Fruit fly (Drosophila melanogaster) whole organism, wandering third instar larva: Measurements from ENCODE around the gene RhoGAP15B.

ENCODE experiments used
- Abd-B ChIP-seq: fragments of >200 bp; optimal IDR thresholded peaks from 2 replicates; lab custom pipeline; 2017; ENCODE audit warnings: missing biosample characterization, missing genetic modification characterization
- CG32264 ChIP-seq: fragments of 200-800 bp; sonication (Bioruptor generic); optimal IDR thresholded peaks from 2 replicates; lab custom pipeline; 2016; ENCODE audit warnings: missing biosample characterization, missing genetic modification characterization
- CG9705 ChIP-seq: fragments of 200-800 bp; sonication (Bioruptor generic); optimal IDR thresholded peaks from 2 replicates; lab custom pipeline; 2018; ENCODE audit warnings: missing biosample characterization, mild to moderate bottlenecking, missing genetic modification characterization
- CrebA ChIP-seq: fragments of 200-800 bp; sonication (Bioruptor generic); optimal IDR thresholded peaks from 2 replicates; lab custom pipeline; 2016; ENCODE audit warnings: missing biosample characterization, mild to moderate bottlenecking, missing genetic modification characterization, borderline replicate concordance
- Dfd ChIP-seq: fragments of >200 bp; optimal IDR thresholded peaks from 2 replicates; lab custom pipeline; 2017; ENCODE audit warnings: missing biosample characterization, missing genetic modification characterization
- Dif ChIP-seq: fragments of 200-275, 200-300 bp; sonication (Bioruptor generic); optimal IDR thresholded peaks from 2 replicates; lab custom pipeline; 2018; ENCODE audit warnings: missing biosample characterization, missing genetic modification characterization; ENCODE audit not compliant: partially characterized antibody
- GATAd ChIP-seq: sonication (Bioruptor generic); optimal IDR thresholded peaks from 2 replicates; lab custom pipeline; 2016; ENCODE audit warnings: missing biosample characterization, missing genetic modification characterization
- HLH106 ChIP-seq: fragments of 200-800 bp; optimal IDR thresholded peaks from 3 replicates; lab custom pipeline; 2019; ENCODE audit warnings: missing biosample characterization, mild to moderate bottlenecking, missing genetic modification characterization, moderate library complexity
- Hnf4 ChIP-seq: fragments of 200-800 bp; sonication (Bioruptor generic); optimal IDR thresholded peaks from 2 replicates; lab custom pipeline; 2016; ENCODE audit warnings: missing biosample characterization, mild to moderate bottlenecking, missing genetic modification characterization
- Hr78 ChIP-seq: fragments of >200 bp; optimal IDR thresholded peaks from 2 replicates; lab custom pipeline; 2017; ENCODE audit warnings: missing biosample characterization, missing genetic modification characterization
- Hr83 ChIP-seq: fragments of 200-300 bp; sonication (Bioruptor generic); optimal IDR thresholded peaks from 2 replicates; lab custom pipeline; 2016; ENCODE audit warnings: missing biosample characterization, mild to moderate bottlenecking, missing genetic modification characterization, moderate library complexity; ENCODE audit not compliant: poor library complexity, severe bottlenecking
- Mio ChIP-seq: sonication (Bioruptor generic); optimal IDR thresholded peaks from 2 replicates; lab custom pipeline; 2016; ENCODE audit warnings: missing biosample characterization, missing genetic modification characterization
- Myc ChIP-seq: fragments of >200 bp; optimal IDR thresholded peaks from 2 replicates; lab custom pipeline; 2017
- N ChIP-seq: fragments of >200 bp; optimal IDR thresholded peaks from 2 replicates; lab custom pipeline; 2018; ENCODE audit warnings: missing biosample characterization, missing external identifiers, missing genetic modification characterization
- OdsH ChIP-seq: fragments of 200-800 bp; sonication (Bioruptor generic); optimal IDR thresholded peaks from 2 replicates; lab custom pipeline; 2016; ENCODE audit warnings: missing biosample characterization, mild to moderate bottlenecking, missing genetic modification characterization
- Rel ChIP-seq, 2 experiments: fragments of 200-800 bp; sonication (Bioruptor generic) in 1 of 2; optimal IDR thresholded peaks; 2 replicates in 1 of 2; 3 replicates in 1 of 2; lab custom pipeline; 2016 to 2019; ENCODE audit warnings: mild to moderate bottlenecking in 2 of 2, missing biosample characterization in 2 of 2, missing genetic modification characterization in 2 of 2, moderate library complexity in 1 of 2
- Sp1 ChIP-seq: fragments of 200-800 bp; sonication (Bioruptor generic); optimal IDR thresholded peaks from 3 replicates; lab custom pipeline; 2019; ENCODE audit warnings: missing biosample characterization, mild to moderate bottlenecking, missing genetic modification characterization, moderate library complexity
- Vsx2 ChIP-seq: fragments of 200-300, 225-300 bp; sonication (Bioruptor generic); optimal IDR thresholded peaks from 2 replicates; lab custom pipeline; 2018; ENCODE audit warnings: missing biosample characterization, missing genetic modification characterization; ENCODE audit not compliant: partially characterized antibody
- br ChIP-seq: fragments of 200-800 bp; sonication (Bioruptor generic); optimal IDR thresholded peaks from 2 replicates; lab custom pipeline; 2016; ENCODE audit warnings: missing biosample characterization, missing genetic modification characterization
- brk ChIP-seq: fragments of 200-800 bp; sonication (Bioruptor generic); optimal IDR thresholded peaks from 2 replicates; lab custom pipeline; 2016; ENCODE audit warnings: missing biosample characterization, mild to moderate bottlenecking, missing genetic modification characterization
- dl ChIP-seq, 2 experiments: fragments of 175-275, 200-275 bp in 1 of 2; fragments of 200-275 bp in 1 of 2; sonication (Bioruptor generic); optimal IDR thresholded peaks; lab custom pipeline; 2018; ENCODE audit warnings: mild to moderate bottlenecking in 2 of 2, missing biosample characterization in 2 of 2, missing genetic modification characterization in 2 of 2, moderate library complexity in 2 of 2; ENCODE audit not compliant: partially characterized antibody in 2 of 2, insufficient read depth in 1 of 2
- dmrt93B ChIP-seq: fragments of 200-800 bp; sonication (Bioruptor generic); optimal IDR thresholded peaks from 2 replicates; lab custom pipeline; 2018; ENCODE audit warnings: missing biosample characterization, mild to moderate bottlenecking, missing genetic modification characterization
- dsf ChIP-seq: sonication (Bioruptor generic); optimal IDR thresholded peaks from 2 replicates; lab custom pipeline; 2016; ENCODE audit warnings: missing biosample characterization, missing genetic modification characterization, borderline replicate concordance
- ey ChIP-seq: fragments of 200-800 bp; sonication (Bioruptor generic); optimal IDR thresholded peaks from 2 replicates; lab custom pipeline; 2016; ENCODE audit warnings: missing biosample characterization, missing genetic modification characterization
- foxo ChIP-seq, 2 experiments: fragments of 200-800 bp; sonication (Bioruptor generic); optimal IDR thresholded peaks; 2 replicates in 1 of 2; 3 replicates in 1 of 2; lab custom pipeline; 2016 to 2017; ENCODE audit warnings: missing biosample characterization in 2 of 2, missing genetic modification characterization in 2 of 2
- fru ChIP-seq: fragments of 200-800 bp; sonication (Bioruptor generic); optimal IDR thresholded peaks from 3 replicates; lab custom pipeline; 2016; ENCODE audit warnings: missing biosample characterization, mild to moderate bottlenecking, missing genetic modification characterization
- h ChIP-seq: fragments of 200-800 bp; sonication (Bioruptor generic); optimal IDR thresholded peaks from 3 replicates; lab custom pipeline; 2016; ENCODE audit warnings: missing biosample characterization, mild to moderate bottlenecking, missing genetic modification characterization
- jim ChIP-seq: fragments of 175-275, 200-325 bp; sonication (Bioruptor generic); optimal IDR thresholded peaks from 2 replicates; lab custom pipeline; 2016; ENCODE audit warnings: missing biosample characterization, mild to moderate bottlenecking, missing genetic modification characterization
- lola ChIP-seq: fragments of >200 bp; optimal IDR thresholded peaks from 2 replicates; lab custom pipeline; 2017; ENCODE audit warnings: missing biosample characterization, missing genetic modification characterization
- pan ChIP-seq: fragments of >200 bp; optimal IDR thresholded peaks from 2 replicates; lab custom pipeline; 2017
- psq ChIP-seq: fragments of 200-800 bp; sonication (Bioruptor generic); optimal IDR thresholded peaks from 3 replicates; lab custom pipeline; 2017; ENCODE audit warnings: missing biosample characterization, mild to moderate bottlenecking, missing genetic modification characterization, moderate library complexity
- rgr ChIP-seq: fragments of 200-800 bp; sonication (Bioruptor generic); optimal IDR thresholded peaks from 3 replicates; lab custom pipeline; 2016; ENCODE audit warnings: missing biosample characterization, mild to moderate bottlenecking, missing genetic modification characterization
- sage ChIP-seq: fragments of 200-800 bp; sonication (Bioruptor generic); optimal IDR thresholded peaks from 2 replicates; lab custom pipeline; 2016; ENCODE audit warnings: missing biosample characterization, mild to moderate bottlenecking, missing genetic modification characterization
- sv ChIP-seq: fragments of 200-800 bp; sonication (Bioruptor generic); optimal IDR thresholded peaks from 3 replicates; lab custom pipeline; 2016; ENCODE audit warnings: missing biosample characterization, missing genetic modification characterization
- tai ChIP-seq: sonication (Bioruptor generic); optimal IDR thresholded peaks from 2 replicates; lab custom pipeline; 2016; ENCODE audit warnings: missing biosample characterization, missing genetic modification characterization
- usp ChIP-seq: fragments of >200 bp; optimal IDR thresholded peaks from 2 replicates; lab custom pipeline; 2017; ENCODE audit warnings: missing biosample characterization, missing genetic modification characterization
- woc ChIP-seq: sonication (Bioruptor generic); optimal IDR thresholded peaks from 2 replicates; lab custom pipeline; 2016; ENCODE audit warnings: missing biosample characterization, mild to moderate bottlenecking, missing genetic modification characterization

RhoGAP15B gene

DNA sequence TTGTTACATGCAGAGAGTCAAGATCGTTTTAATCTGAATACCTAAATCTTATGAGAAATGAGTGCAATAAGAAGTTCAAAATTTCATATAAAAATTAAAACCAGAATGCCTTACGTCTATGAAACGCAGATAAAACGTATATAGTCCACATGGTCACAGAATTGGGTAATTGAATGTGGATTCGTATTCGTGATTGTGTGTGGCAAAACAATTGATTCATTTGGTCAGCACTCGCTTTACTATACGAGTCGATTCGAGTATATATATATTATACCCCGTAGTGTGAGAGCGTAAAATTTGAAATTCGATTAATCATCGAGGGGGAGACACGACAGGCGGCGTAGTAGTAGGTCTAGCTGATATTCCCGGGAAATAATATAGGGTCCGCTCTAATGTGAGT is 3.5 kb downstream of the RhoGAP15B start:
- TF ChIP-seq lola, result no peak
- no peak for TF ChIP-seq CG9705 (GFP tag; lab: Kevin White, UChicago)
- TF ChIP-seq Hr78, result no peak
- no peak for TF ChIP-seq Dif (GFP tag; lab: Kevin White, UChicago)
- TF ChIP-seq Hr83 (GFP tag; lab: Kevin White, UChicago), result no peak
- TF ChIP-seq GATAd (GFP tag; lab: Kevin White, UChicago), result no peak
- TF ChIP-seq Mio (GFP tag; lab: Kevin White, UChicago), result no peak
- no peak for TF ChIP-seq N
- TF ChIP-seq dl (GFP tag; optimal IDR thresholded peaks at IDR 0.05; lab: Kevin White, UChicago; ENCODE audit: insufficient read depth in 1 of 2, partially characterized antibody in 2 of 2), result no peak
- no peak for TF ChIP-seq tai
- TF ChIP-seq Rel (GFP tag; optimal IDR thresholded peaks at IDR 0.05; lab: Kevin White, UChicago), result no peak
- TF ChIP-seq Rel (tag; optimal IDR thresholded peaks at IDR 0.05; lab: Kevin White, UChicago), result no peak

DNA sequence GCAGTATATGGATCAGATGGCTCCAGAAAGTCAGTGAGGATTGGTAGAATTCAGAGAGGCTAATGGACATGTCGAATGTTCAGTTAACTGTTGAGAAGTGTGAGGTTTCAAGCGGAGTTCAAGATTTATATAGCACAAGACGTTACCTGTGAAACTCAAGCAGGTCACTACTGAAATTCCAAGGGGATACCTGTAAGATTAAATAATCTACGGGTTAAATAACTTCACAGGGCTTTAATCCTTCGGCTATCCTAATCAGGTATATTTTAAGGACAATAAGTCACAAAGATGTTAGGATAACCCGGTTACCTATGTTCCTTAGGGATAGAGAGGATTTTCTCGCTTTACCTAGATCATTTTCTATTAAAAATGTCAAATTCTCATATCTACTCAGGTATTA is 5.3 kb downstream of the RhoGAP15B start, which contains the start of gene CG13000:
TSS of gene CG13000 (minus strand) at position 101 of the 400 bp plus-strand sequence.
- TF ChIP-seq Rel (GFP tag; optimal IDR thresholded peaks at IDR 0.05; lab: Kevin White, UChicago), result no peak
- TF ChIP-seq Rel (tag; optimal IDR thresholded peaks at IDR 0.05; lab: Kevin White, UChicago), result no peak
- no peak for TF ChIP-seq Vsx2
- no peak for TF ChIP-seq Hr83 (GFP tag; lab: Kevin White, UChicago)
- TF ChIP-seq, all 38 proteins: peak for 0

DNA sequence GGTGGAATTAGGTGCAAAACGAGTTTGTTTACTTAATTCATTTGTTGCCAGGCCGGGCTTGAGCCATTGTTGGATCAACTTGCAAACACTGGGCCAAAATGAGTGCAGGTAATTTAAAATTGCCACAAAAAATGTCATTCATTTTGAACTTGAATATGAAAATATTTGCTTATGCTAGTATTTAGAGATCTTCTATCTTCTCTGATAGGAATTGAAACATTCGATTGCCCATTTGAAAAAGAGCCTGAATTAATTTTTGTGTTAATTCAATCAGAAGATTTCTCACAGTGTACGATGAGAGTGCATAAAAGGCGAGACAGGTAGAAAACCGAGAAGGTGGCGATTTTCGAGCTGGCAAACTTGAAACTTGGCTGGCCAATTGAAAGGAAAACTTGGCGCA is 23.4 kb downstream of the RhoGAP15B start:
- TF ChIP-seq usp (GFP tag; lab: Kevin White, UChicago) (no peak), psq (GFP tag; lab: Kevin White, UChicago) (peak; percentile 20), Hnf4 (GFP tag; lab: Kevin White, UChicago) (peak; percentile 31), dl (GFP tag; optimal IDR thresholded peaks at IDR 0.05; lab: Kevin White, UChicago; ENCODE audit: insufficient read depth in 1 of 2, partially characterized antibody in 2 of 2) (no peak), woc (GFP tag; lab: Kevin White, UChicago) (peak; percentile 34), Myc (no peak), tai (no peak), h (GFP tag; lab: Kevin White, UChicago) (peak; percentile 72), OdsH (GFP tag; lab: Kevin White, UChicago) (peak; percentile 46), fru (GFP tag; lab: Kevin White, UChicago) (peak; percentile 33), ey (GFP tag; lab: Kevin White, UChicago) (peak; percentile 59), Sp1 (GFP tag; lab: Kevin White, UChicago) (peak; percentile 50), br (GFP tag; lab: Kevin White, UChicago) (peak; percentile 54), HLH106 (tag; lab: Kevin White, UChicago) (peak; percentile 57), rgr (peak; percentile 51), foxo (GFP tag; optimal IDR thresholded peaks at IDR 0.05; lab: Kevin White, UChicago) (peak in 1 of 2 experiments; percentile 59), Vsx2 (no peak), N (no peak), lola (no peak), Hr83 (GFP tag; lab: Kevin White, UChicago) (no peak)

DNA sequence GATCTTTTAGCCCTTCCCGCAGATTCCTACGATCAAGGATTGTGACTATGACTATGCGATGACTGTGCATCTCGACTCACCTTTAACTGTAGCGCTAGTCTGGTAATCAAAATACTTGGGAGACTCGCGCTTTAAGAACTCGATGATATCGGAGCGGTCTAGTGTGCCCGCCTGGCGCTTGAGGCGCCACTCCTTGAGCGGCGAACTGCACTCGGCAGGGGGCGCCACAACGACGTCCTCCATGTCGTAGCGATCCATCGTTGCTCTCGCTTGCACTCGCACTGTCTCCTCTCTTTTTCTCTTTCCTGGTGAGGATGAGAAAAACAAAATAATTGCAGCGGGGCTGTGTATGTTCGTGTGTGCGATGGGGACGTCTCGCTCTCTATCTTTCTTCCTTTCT is 24.3 kb downstream of the RhoGAP15B start:
- no peak for TF ChIP-seq CrebA (GFP tag; lab: Kevin White, UChicago)
- TF ChIP-seq dmrt93B (GFP tag; lab: Kevin White, UChicago), result peak; percentile 26
- TF ChIP-seq Vsx2, result no peak
- peak; percentile 48 for TF ChIP-seq rgr
- no peak for TF ChIP-seq Abd-B (GFP tag; lab: Kevin White, UChicago)
- peak; percentile 40 for TF ChIP-seq psq (GFP tag; lab: Kevin White, UChicago)
- peak; percentile 20 for TF ChIP-seq Dif (GFP tag; lab: Kevin White, UChicago)
- TF ChIP-seq Hr83 (GFP tag; lab: Kevin White, UChicago), result peak; percentile 71
- TF ChIP-seq OdsH (GFP tag; lab: Kevin White, UChicago), result peak; percentile 56
- TF ChIP-seq dl (GFP tag; optimal IDR thresholded peaks at IDR 0.05; lab: Kevin White, UChicago; ENCODE audit: insufficient read depth in 1 of 2, partially characterized antibody in 2 of 2), result no peak
- peak; percentile 19 for TF ChIP-seq Sp1 (GFP tag; lab: Kevin White, UChicago)
- TF ChIP-seq Mio (GFP tag; lab: Kevin White, UChicago), result no peak
- TF ChIP-seq foxo (GFP tag; optimal IDR thresholded peaks at IDR 0.05; lab: Kevin White, UChicago), result peak in 1 of 2 experiments; percentile 64
- TF ChIP-seq Rel (GFP tag; optimal IDR thresholded peaks at IDR 0.05; lab: Kevin White, UChicago), result no peak
- TF ChIP-seq Rel (tag; optimal IDR thresholded peaks at IDR 0.05; lab: Kevin White, UChicago), result no peak
- no peak for TF ChIP-seq tai
- peak; percentile 56 for TF ChIP-seq h (GFP tag; lab: Kevin White, UChicago)
- peak; percentile 44 for TF ChIP-seq CG9705 (GFP tag; lab: Kevin White, UChicago)
- TF ChIP-seq sage, result no peak
- no peak for TF ChIP-seq brk (GFP tag; lab: Kevin White, UChicago)
- TF ChIP-seq CG32264 (GFP tag; lab: Kevin White, UChicago), result no peak
- no peak for TF ChIP-seq sv (GFP tag; lab: Kevin White, UChicago)
- TF ChIP-seq Myc, result no peak
- TF ChIP-seq pan (lab: Kevin White, UChicago), result no peak
- no peak for TF ChIP-seq Dfd
- no peak for TF ChIP-seq ey (GFP tag; lab: Kevin White, UChicago)
- no peak for TF ChIP-seq dsf (GFP tag; lab: Kevin White, UChicago)
- TF ChIP-seq woc (GFP tag; lab: Kevin White, UChicago), result no peak
- TF ChIP-seq lola, result no peak
- no peak for TF ChIP-seq usp (GFP tag; lab: Kevin White, UChicago)
- peak; percentile 62 for TF ChIP-seq fru (GFP tag; lab: Kevin White, UChicago)
- TF ChIP-seq jim (GFP tag; lab: Kevin White, UChicago), result no peak
- TF ChIP-seq N, result no peak
- peak; percentile 30 for TF ChIP-seq HLH106 (tag; lab: Kevin White, UChicago)
- peak; percentile 53 for TF ChIP-seq br (GFP tag; lab: Kevin White, UChicago)
- TF ChIP-seq Hnf4 (GFP tag; lab: Kevin White, UChicago), result no peak
- no peak for TF ChIP-seq GATAd (GFP tag; lab: Kevin White, UChicago)
- TF ChIP-seq Hr78, result no peak
